Fruit fly (Drosophila melanogaster): Measurements from ENCODE around the gene CG14074.
A peak's percentile ranks its signal among the peaks of the same experiment; 100 is the strongest.

The CG14074 gene

DNA sequence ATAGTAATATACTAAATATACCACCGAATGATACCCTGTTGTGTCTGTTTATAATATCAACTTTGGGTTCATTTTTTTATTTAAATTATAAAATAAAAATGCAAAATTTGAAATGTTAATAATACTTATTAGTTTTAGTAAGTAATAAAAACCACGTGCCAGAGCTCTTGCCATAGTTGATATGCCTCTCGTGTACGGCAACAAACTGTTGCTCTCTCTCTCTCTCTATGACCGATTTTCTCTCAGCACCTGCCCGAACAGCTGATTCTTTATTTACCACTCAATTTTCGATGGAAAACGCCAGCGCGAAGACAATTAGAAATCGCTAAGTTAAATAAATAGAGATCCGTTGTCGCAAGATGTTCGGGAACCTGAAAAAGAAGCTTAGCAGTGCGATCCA lies 1.5 kb downstream of the CG14074 start, which contains the start of gene Dysb (continued):
- peak; percentile 69 for TF ChIP-seq CG12769 (tag; optimal IDR thresholded peaks at IDR 0.05)
- peak; percentile 82 for TF ChIP-seq sqz (GFP tag; optimal IDR thresholded peaks at IDR 0.05)
- peak; percentile 43; the same call in 1 of the 2 replicates for TF ChIP-seq wor (GFP tag; IDR thresholded peaks at IDR 0.05)
- TF ChIP-seq CG17802 (tag; optimal IDR thresholded peaks at IDR 0.05) = peak; percentile 21
- no peak for TF ChIP-seq Opbp (GFP tag; IDR thresholded peaks at IDR 0.05; ENCODE audit: partially characterized antibody)
- TF ChIP-seq CG31224 (GFP tag; IDR thresholded peaks at IDR 0.05) = peak; percentile 84
- TF ChIP-seq CG12155 (GFP tag; optimal IDR thresholded peaks at IDR 0.05) = peak; percentile 79
- TF ChIP-seq CG30403 (GFP tag; optimal IDR thresholded peaks at IDR 0.05) = peak; percentile 84
- peak; percentile 68 for TF ChIP-seq Spps (tag; optimal IDR thresholded peaks at IDR 0.05)
- TF ChIP-seq sd (tag; optimal IDR thresholded peaks at IDR 0.05) = peak; percentile 63
- TF ChIP-seq CG31388 (GFP tag; optimal IDR thresholded peaks at IDR 0.05) = peak; percentile 15
- TF ChIP-seq Oli (tag; optimal IDR thresholded peaks at IDR 0.05) = peak; percentile 80
- peak; percentile 83 for TF ChIP-seq Hr3 (GFP tag; optimal IDR thresholded peaks at IDR 0.05)
- peak; percentile 43 for TF ChIP-seq CG13123 (GFP tag; optimal IDR thresholded peaks at IDR 0.05)
- peak; percentile 96 for TF ChIP-seq Rfx (GFP tag; IDR thresholded peaks at IDR 0.05)
- TF ChIP-seq Mad (GFP tag; optimal IDR thresholded peaks at IDR 0.05) = peak; percentile 63
- peak; percentile 82 for TF ChIP-seq CG2875 (GFP tag; optimal IDR thresholded peaks at IDR 0.05)
- peak; percentile 70 for TF ChIP-seq schlank (tag; optimal IDR thresholded peaks at IDR 0.05)
- peak; percentile 88 for TF ChIP-seq Blimp-1 (GFP tag; optimal IDR thresholded peaks at IDR 0.05)
- no peak for TF ChIP-seq CG8089 (GFP tag; optimal IDR thresholded peaks at IDR 0.05)
- TF ChIP-seq Elba2 (GFP tag; optimal IDR thresholded peaks at IDR 0.05) = peak; percentile 44
- peak; percentile 75 for TF ChIP-seq zen (tag; optimal IDR thresholded peaks at IDR 0.05)
- peak; percentile 48 for TF ChIP-seq Antp (GFP tag; optimal IDR thresholded peaks at IDR 0.05)
- TF ChIP-seq Gsc (GFP tag; IDR thresholded peaks at IDR 0.05) = no peak
- peak; percentile 70 for TF ChIP-seq Abd-B (GFP tag; optimal IDR thresholded peaks at IDR 0.05)
- TF ChIP-seq CG4424 (GFP tag; optimal IDR thresholded peaks at IDR 0.05) = peak; percentile 79
- TF ChIP-seq CG9727 (GFP tag; optimal IDR thresholded peaks at IDR 0.05) = peak; percentile 88
- TF ChIP-seq cato (GFP tag; optimal IDR thresholded peaks at IDR 0.05; ENCODE audit: borderline replicate concordance) = peak; percentile 54
- peak; percentile 60 for TF ChIP-seq dimm (GFP tag; IDR thresholded peaks at IDR 0.05)
- peak; percentile 61 for TF ChIP-seq zfh2 (GFP tag; optimal IDR thresholded peaks at IDR 0.05)
- TF ChIP-seq nerfin-2 (GFP tag; IDR thresholded peaks at IDR 0.05; ENCODE audit: partially characterized antibody) = no peak
- TF ChIP-seq Side (GFP tag; optimal IDR thresholded peaks at IDR 0.05) = peak; percentile 66
- TF ChIP-seq pros (GFP tag; optimal IDR thresholded peaks at IDR 0.05) = no peak
- peak; percentile 32 for TF ChIP-seq wek (GFP tag; optimal IDR thresholded peaks at IDR 0.05)
- peak; percentile 63; the same call in 1 of the 3 replicates for TF ChIP-seq CG11093 (GFP tag; IDR thresholded peaks at IDR 0.05)
- TF ChIP-seq CG4360 (GFP tag; IDR thresholded peaks at IDR 0.05) = no peak; the same call in 1 of the 2 replicates
- peak; percentile 66 for TF ChIP-seq Camta (GFP tag; optimal IDR thresholded peaks at IDR 0.05)
- TF ChIP-seq Sin3A (optimal IDR thresholded peaks at IDR 0.05) = no peak
- TF ChIP-seq PHDP (tag; optimal IDR thresholded peaks at IDR 0.05) = peak; percentile 91
- TF ChIP-seq Adf1 (GFP tag; IDR thresholded peaks at IDR 0.05) = peak; percentile 60
- peak; percentile 82 to 84 for TF ChIP-seq Trl (optimal IDR thresholded peaks at IDR 0.05)
- peak; percentile 64 for TF ChIP-seq Trl (GFP tag; optimal IDR thresholded peaks at IDR 0.05)
- TF ChIP-seq Dfd (GFP tag; optimal IDR thresholded peaks at IDR 0.05) = no peak
- TF ChIP-seq Lim3 (GFP tag; IDR thresholded peaks at IDR 0.05) = no peak
- TF ChIP-seq mirr (GFP tag; optimal IDR thresholded peaks at IDR 0.05) = peak; percentile 58
- peak; percentile 62 to 86 for TF ChIP-seq dpn (GFP tag; optimal IDR thresholded peaks at IDR 0.05)
- peak; percentile 88 for TF ChIP-seq CG14050 (GFP tag; IDR thresholded peaks at IDR 0.05)
- TF ChIP-seq exex (tag; optimal IDR thresholded peaks at IDR 0.05) = peak; percentile 57
- peak; percentile 81 for TF ChIP-seq bcd (GFP tag; optimal IDR thresholded peaks at IDR 0.05)
- TF ChIP-seq Hr51 (GFP tag; optimal IDR thresholded peaks at IDR 0.05) = peak; percentile 33 to 91
- peak; percentile 97 for TF ChIP-seq sens (GFP tag)
- peak; percentile 77 for TF ChIP-seq D19B (GFP tag; optimal IDR thresholded peaks at IDR 0.05)
